Fruit fly (Drosophila melanogaster): ENCODE data around the gene Pp1-87B.

Gene Pp1-87B

DNA sequence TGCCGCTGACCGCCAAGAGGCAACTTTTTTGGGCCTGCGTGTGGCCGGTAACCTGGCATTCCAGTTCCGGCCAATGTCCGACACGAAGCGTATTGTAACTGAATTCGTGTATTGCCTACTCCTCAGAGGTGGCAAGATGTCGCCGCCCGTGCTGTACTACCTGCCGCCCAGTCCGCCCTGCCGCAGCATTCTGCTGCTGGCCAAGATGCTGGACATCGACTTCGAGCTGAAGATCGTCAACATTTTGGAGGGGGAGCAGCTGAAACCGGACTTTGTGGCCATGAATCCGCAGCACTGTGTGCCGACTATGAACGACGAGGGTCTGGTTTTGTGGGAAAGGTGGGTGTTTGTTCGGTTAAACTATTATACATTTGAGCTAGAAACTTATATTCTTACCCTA lies 41.4 kb downstream of the Pp1-87B start:
- no peak for TF ChIP-seq Dif (GFP tag; optimal IDR thresholded peaks at IDR 0.05; ENCODE audit: partially characterized antibody)

DNA sequence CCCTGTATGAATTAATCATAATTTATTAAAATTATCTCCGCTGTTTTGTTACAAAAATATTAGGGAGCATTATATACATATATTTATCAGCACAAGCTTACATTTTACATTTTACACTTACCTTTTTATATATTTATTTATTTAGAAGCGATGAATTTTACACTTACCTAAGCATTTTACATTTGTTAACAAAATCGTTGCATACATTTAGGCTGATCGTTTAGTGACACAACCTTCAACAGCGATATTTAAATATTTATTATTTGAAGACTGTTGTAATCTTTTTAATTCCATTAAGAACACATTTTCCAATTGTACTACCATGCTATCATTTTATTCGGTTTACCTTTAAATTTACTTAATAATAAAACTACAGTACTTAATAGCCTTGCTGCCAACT lies 41.9 kb downstream of the Pp1-87B start:
- TF ChIP-seq CrebA (GFP tag; optimal IDR thresholded peaks at IDR 0.05; ENCODE audit: borderline replicate concordance): peak; percentile 14
- no peak for TF ChIP-seq Hnf4 (GFP tag; optimal IDR thresholded peaks at IDR 0.05)
- TF ChIP-seq Rel (GFP tag; optimal IDR thresholded peaks at IDR 0.05): no peak
- peak; percentile 87 for TF ChIP-seq Rel (tag; optimal IDR thresholded peaks at IDR 0.05)

- TF ChIP-seq Vsx2 (GFP tag; optimal IDR thresholded peaks at IDR 0.05; ENCODE audit: partially characterized antibody) (no peak), HLH106 (tag; optimal IDR thresholded peaks at IDR 0.05) (no peak), GATAd (GFP tag; optimal IDR thresholded peaks at IDR 0.05) (no peak), Sp1 (GFP tag; optimal IDR thresholded peaks at IDR 0.05) (no peak), sage (GFP tag; optimal IDR thresholded peaks at IDR 0.05) (no peak), CrebA (GFP tag; optimal IDR thresholded peaks at IDR 0.05; ENCODE audit: borderline replicate concordance) (no peak), Mio (GFP tag; optimal IDR thresholded peaks at IDR 0.05) (no peak), tai (GFP tag; optimal IDR thresholded peaks at IDR 0.05) (no peak), dsf (GFP tag; optimal IDR thresholded peaks at IDR 0.05; ENCODE audit: borderline replicate concordance) (no peak)
Measured at dm6 chr3R:12383036-12383435, 42.7 kb downstream of the Pp1-87B start, which contains the start of gene GstD11. GstD11 (plus strand) TSS chr3R:12383336.

- TF ChIP-seq Hnf4 (GFP tag; optimal IDR thresholded peaks at IDR 0.05) (no peak), CrebA (GFP tag; optimal IDR thresholded peaks at IDR 0.05; ENCODE audit: borderline replicate concordance) (no peak), Sp1 (GFP tag; optimal IDR thresholded peaks at IDR 0.05) (no peak), dl (GFP tag; optimal IDR thresholded peaks at IDR 0.05; ENCODE audit: insufficient read depth in 1 of 2, partially characterized antibody in 2 of 2) (no peak), foxo (GFP tag; optimal IDR thresholded peaks at IDR 0.05) (no peak), sv (GFP tag; optimal IDR thresholded peaks at IDR 0.05) (no peak), brk (GFP tag; optimal IDR thresholded peaks at IDR 0.05) (no peak), Dfd (GFP tag; optimal IDR thresholded peaks at IDR 0.05) (no peak)
Measured at dm6 chr3R:12382563-12382962, 43.2 kb downstream of the Pp1-87B start, which contains the start of gene CG10035. CG10035 (minus strand) TSS chr3R:12382691.

- no peak for TF ChIP-seq Sp1 (GFP tag; optimal IDR thresholded peaks at IDR 0.05)
Measured at dm6 chr3R:12381130-12381700, 44.5 kb downstream of the Pp1-87B start.

dm6 chr3R:12379708-12380107 lies 46.0 kb downstream of the Pp1-87B start, which contains the start of gene GstD8:
GstD8 (plus strand) TSS chr3R:12380008.
- TF ChIP-seq Dfd (GFP tag; optimal IDR thresholded peaks at IDR 0.05): no peak
- no peak for TF ChIP-seq br (GFP tag; optimal IDR thresholded peaks at IDR 0.05)
- no peak for TF ChIP-seq brk (GFP tag; optimal IDR thresholded peaks at IDR 0.05)
- TF ChIP-seq lola (GFP tag; optimal IDR thresholded peaks at IDR 0.05): no peak
- no peak for TF ChIP-seq psq (GFP tag; optimal IDR thresholded peaks at IDR 0.05)
- no peak for TF ChIP-seq Rel (GFP tag; optimal IDR thresholded peaks at IDR 0.05)
- no peak for TF ChIP-seq Rel (tag; optimal IDR thresholded peaks at IDR 0.05)
- TF ChIP-seq rgr (GFP tag; optimal IDR thresholded peaks at IDR 0.05): no peak
- no peak for TF ChIP-seq Sp1 (GFP tag; optimal IDR thresholded peaks at IDR 0.05)

DNA sequence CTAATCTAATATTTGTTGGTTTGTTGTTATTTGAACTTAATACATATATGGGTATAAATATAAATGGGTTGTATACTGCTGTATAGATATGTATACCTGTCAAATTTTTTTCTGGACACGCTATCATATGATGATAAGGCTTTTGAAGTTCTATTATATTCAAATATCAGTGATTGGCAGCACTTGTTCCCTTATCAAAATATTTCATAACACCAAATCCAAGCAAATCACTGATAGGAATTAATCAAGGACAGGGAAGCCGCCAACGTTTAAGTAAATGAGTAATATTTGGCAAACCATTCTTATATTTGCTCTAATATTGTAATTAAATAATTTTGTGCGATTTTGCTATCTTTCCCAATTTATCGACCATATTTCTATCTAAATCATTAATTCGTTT lies 46.5 kb downstream of the Pp1-87B start:
- TF ChIP-seq dsf (GFP tag; optimal IDR thresholded peaks at IDR 0.05; ENCODE audit: borderline replicate concordance) (no peak), rgr (GFP tag; optimal IDR thresholded peaks at IDR 0.05) (no peak), Hnf4 (GFP tag; optimal IDR thresholded peaks at IDR 0.05) (no peak), Vsx2 (GFP tag; optimal IDR thresholded peaks at IDR 0.05; ENCODE audit: partially characterized antibody) (no peak), dl (GFP tag; optimal IDR thresholded peaks at IDR 0.05; ENCODE audit: insufficient read depth in 1 of 2, partially characterized antibody in 2 of 2) (no peak), pan (optimal IDR thresholded peaks at IDR 0.05) (no peak), usp (GFP tag; optimal IDR thresholded peaks at IDR 0.05) (no peak), br (GFP tag; optimal IDR thresholded peaks at IDR 0.05) (no peak), h (GFP tag; optimal IDR thresholded peaks at IDR 0.05) (no peak), Hr78 (GFP tag; optimal IDR thresholded peaks at IDR 0.05) (no peak), brk (GFP tag; optimal IDR thresholded peaks at IDR 0.05) (no peak), ey (GFP tag; optimal IDR thresholded peaks at IDR 0.05) (no peak), Abd-B (GFP tag; optimal IDR thresholded peaks at IDR 0.05) (no peak), Jra (GFP tag; optimal IDR thresholded peaks at IDR 0.05) (no peak)
